Worm (Caenorhabditis elegans): ENCODE results near the gene C01G12.13.

DNA sequence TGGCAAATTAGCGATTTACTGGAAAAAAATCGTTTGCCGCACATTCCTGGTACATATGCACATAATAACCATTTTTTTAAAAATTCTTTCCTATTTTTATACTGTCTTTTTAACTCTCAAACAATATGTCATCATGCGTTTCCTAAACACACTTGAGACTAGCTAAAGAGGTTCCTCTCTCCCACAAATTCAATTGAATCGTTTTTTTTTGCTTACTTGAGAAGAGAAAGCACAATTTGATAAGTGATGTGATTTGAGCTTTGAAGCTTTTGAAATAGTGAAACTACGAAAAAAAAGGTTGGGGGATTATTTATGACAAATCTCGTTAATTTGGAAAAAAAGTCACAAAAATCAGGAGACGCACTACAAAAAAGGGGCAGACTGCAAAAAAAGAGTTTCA lies 21.5 kb upstream of the C01G12.13 start:
- TF ChIP-seq tbx-37 (GFP tag; conservative IDR thresholded peaks at IDR 0.05) = no peak
- no peak for TF ChIP-seq ceh-13 (GFP tag; optimal IDR thresholded peaks at IDR 0.05)
- no peak for TF ChIP-seq F13C5.2 (tag; optimal IDR thresholded peaks at IDR 0.05)
- no peak for TF ChIP-seq ceh-36 (tag; optimal IDR thresholded peaks at IDR 0.05)
- TF ChIP-seq tra-4 (tag; optimal IDR thresholded peaks at IDR 0.05) = no peak
- TF ChIP-seq sea-1 (GFP tag; conservative IDR thresholded peaks at IDR 0.05) = no peak
- TF ChIP-seq B0310.2 (tag; optimal IDR thresholded peaks at IDR 0.05) = no peak
- no peak for TF ChIP-seq ets-7 (tag; optimal IDR thresholded peaks at IDR 0.05)
- TF ChIP-seq flt-1 (GFP tag; IDR thresholded peaks at IDR 0.05) = no peak
- no peak for TF ChIP-seq tbx-11 (GFP tag; IDR thresholded peaks at IDR 0.05)
